Worm (Caenorhabditis elegans) whole organism, L4 larva: ENCODE results near the gene Y94H6A.10.

Source experiments
- F26F4.8 ChIP-seq: fragments of 200-800 bp; sonication (Bioruptor generic); conservative IDR thresholded peaks from 2 replicates; pipeline ENCODE4 v1.3.6; 2022; ENCODE audit warnings: missing genetic modification characterization, missing compliant biosample characterization
- F37D6.2 ChIP-seq: sonication (generic microtip); optimal IDR thresholded peaks from 2 replicates; lab custom pipeline; 2016; ENCODE audit warnings: mild to moderate bottlenecking, missing genetic modification characterization, missing compliant biosample characterization
- F44E2.7 ChIP-seq: fragments of 200-800 bp; sonication (Bioruptor generic); IDR thresholded peaks from 2 replicates; pipeline ENCODE4 v2.1.2; 2022; ENCODE audit warnings: missing genetic modification characterization, missing compliant biosample characterization
- F49E8.2 ChIP-seq: sonication (generic microtip); optimal IDR thresholded peaks from 2 replicates; lab custom pipeline; 2016; ENCODE audit warnings: missing compliant biosample characterization, mild to moderate bottlenecking, missing genetic modification characterization, borderline replicate concordance
- T26A8.4 ChIP-seq: fragments of 200-800 bp; sonication (Bioruptor generic); IDR thresholded peaks from 2 replicates; pipeline ENCODE4 v1.3.6; 2022; ENCODE audit warnings: missing genetic modification characterization, missing compliant biosample characterization
- Y105C5A.15 ChIP-seq: fragments of 200-800 bp; sonication (Bioruptor generic); IDR thresholded peaks from 2 replicates; pipeline ENCODE4 v1.3.6; 2022; ENCODE audit warnings: missing genetic modification characterization, missing compliant biosample characterization
- Y48G9A.11 ChIP-seq: fragments of 200-800 bp; sonication (Bioruptor generic); IDR thresholded peaks from 2 replicates; pipeline ENCODE4 v1.3.6; 2022; ENCODE audit warnings: missing genetic modification reagents, missing genetic modification characterization, missing compliant biosample characterization
- Y75B8A.6 ChIP-seq: fragments of 200-800 bp; sonication (Bioruptor generic); IDR thresholded peaks from 2 replicates; pipeline ENCODE4 v1.3.6; 2022; ENCODE audit warnings: missing genetic modification reagents, missing genetic modification characterization, missing compliant biosample characterization
- ZK546.5 ChIP-seq, 2 experiments: sonication (generic microtip); optimal IDR thresholded peaks; 2 replicates each; lab custom pipeline; 2017; ENCODE audit warnings: missing biosample characterization in 2 of 2, missing genetic modification characterization in 2 of 2
- ama-1 ChIP-seq: fragments of 150-350 bp; optimal IDR thresholded peaks from 2 replicates; lab custom pipeline; 2014; ENCODE audit warnings: inconsistent platforms, mixed read lengths
- ceh-20 ChIP-seq: fragments of 200-800 bp; sonication (Bioruptor generic); IDR thresholded peaks from 2 replicates; pipeline ENCODE4 v1.3.6; 2022; ENCODE audit warnings: missing genetic modification reagents, missing genetic modification characterization, missing compliant biosample characterization
- ceh-32 ChIP-seq: sonication (generic microtip); optimal IDR thresholded peaks from 2 replicates; lab custom pipeline; 2016; ENCODE audit warnings: mild to moderate bottlenecking, missing genetic modification characterization, missing compliant biosample characterization; ENCODE audit not compliant: poor library complexity
- ceh-62 ChIP-seq: sonication (generic microtip); optimal IDR thresholded peaks from 2 replicates; lab custom pipeline; 2017; ENCODE audit warnings: missing biosample characterization, missing genetic modification characterization
- ceh-82 ChIP-seq: sonication (generic microtip); optimal IDR thresholded peaks from 2 replicates; lab custom pipeline; 2017; ENCODE audit warnings: missing biosample characterization, missing genetic modification characterization
- cey-2 ChIP-seq: sonication (generic microtip); optimal IDR thresholded peaks from 3 replicates; lab custom pipeline; 2017; ENCODE audit warnings: missing genetic modification characterization, mild to moderate bottlenecking, missing compliant biosample characterization, antibody characterized with exemption, borderline replicate concordance; ENCODE audit not compliant: insufficient read depth
- daf-12 ChIP-seq: fragments of 150-350 bp; optimal IDR thresholded peaks from 2 replicates; lab custom pipeline; 2014; ENCODE audit warnings: missing biosample characterization, missing genetic modification reagents, missing genetic modification characterization
- daf-19 ChIP-seq: fragments of 200-800 bp; sonication (Bioruptor generic); conservative IDR thresholded peaks from 2 replicates; pipeline ENCODE4 v1.3.6; 2022; ENCODE audit warnings: missing genetic modification characterization, missing compliant biosample characterization
- daf-8 ChIP-seq: fragments of 200-800 bp; sonication (Bioruptor generic); IDR thresholded peaks from 2 replicates; pipeline ENCODE4 v1.3.6; 2022; ENCODE audit warnings: missing genetic modification characterization, missing compliant biosample characterization
- dmd-8 ChIP-seq: fragments of 200-800 bp; sonication (Bioruptor generic); IDR thresholded peaks from 2 replicates; pipeline ENCODE4 v1.3.6; 2022; ENCODE audit warnings: missing genetic modification characterization, missing compliant biosample characterization
- dmd-9 ChIP-seq: fragments of 200-800 bp; sonication (Bioruptor generic); IDR thresholded peaks from 2 replicates; pipeline ENCODE4 v1.3.6; 2022; ENCODE audit warnings: missing genetic modification reagents, missing genetic modification characterization, missing compliant biosample characterization
- dpl-1 ChIP-seq: fragments of 150-350 bp; optimal IDR thresholded peaks from 2 replicates; lab custom pipeline; 2014; ENCODE audit warnings: missing biosample characterization, missing genetic modification reagents, missing genetic modification characterization
- egl-27 ChIP-seq: sonication (generic microtip); optimal IDR thresholded peaks from 3 replicates; lab custom pipeline; 2017; ENCODE audit warnings: missing biosample characterization, missing genetic modification reagents, missing genetic modification characterization
- gei-8 ChIP-seq: fragments of 200-800 bp; sonication (Bioruptor generic); optimal IDR thresholded peaks from 2 replicates; lab custom pipeline; 2018; ENCODE audit warnings: mild to moderate bottlenecking, missing genetic modification characterization, missing compliant biosample characterization
- lim-7 ChIP-seq: fragments of 200-800 bp; sonication (Bioruptor generic); IDR thresholded peaks from 2 replicates; pipeline ENCODE4 v1.3.6; 2022; ENCODE audit warnings: missing genetic modification characterization, missing compliant biosample characterization
- lin-1 ChIP-seq: fragments of 200-800 bp; sonication (Bioruptor generic); IDR thresholded peaks from 2 replicates; pipeline ENCODE4 v1.3.6; 2022; ENCODE audit warnings: missing genetic modification reagents, missing genetic modification characterization, missing compliant biosample characterization
- lin-13 ChIP-seq: fragments of 150-350 bp; optimal IDR thresholded peaks from 2 replicates; lab custom pipeline; 2014; ENCODE audit warnings: missing biosample characterization, missing genetic modification reagents, missing genetic modification characterization
- lin-15B ChIP-seq: fragments of 150-350 bp; sonication (generic microtip); optimal IDR thresholded peaks from 3 replicates; lab custom pipeline; 2014; ENCODE audit warnings: missing biosample characterization, missing genetic modification characterization
- madf-5 ChIP-seq, 2 experiments: fragments of 200-800 bp; sonication (Bioruptor generic); IDR thresholded peaks; 2 replicates each; pipeline ENCODE4 v1.3.6; 2022; ENCODE audit warnings: missing compliant biosample characterization in 2 of 2, missing genetic modification characterization in 2 of 2
- madf-9 ChIP-seq: fragments of 200-800 bp; sonication (Bioruptor generic); conservative IDR thresholded peaks from 2 replicates; pipeline ENCODE4 v1.3.6; 2022; ENCODE audit warnings: missing genetic modification reagents, missing genetic modification characterization, missing compliant biosample characterization
- mep-1 ChIP-seq: fragments of 150-350 bp; sonication (generic microtip); optimal IDR thresholded peaks from 3 replicates; lab custom pipeline; 2014; ENCODE audit warnings: missing biosample characterization, missing genetic modification characterization
- nhr-102 ChIP-seq: sonication (generic microtip); optimal IDR thresholded peaks from 2 replicates; lab custom pipeline; 2016; ENCODE audit warnings: mild to moderate bottlenecking, missing genetic modification characterization, moderate library complexity, missing compliant biosample characterization
- nhr-11 ChIP-seq: fragments of 150-350 bp; optimal IDR thresholded peaks from 2 replicates; lab custom pipeline; 2014; ENCODE audit warnings: missing biosample characterization, missing genetic modification characterization
- nhr-111 ChIP-seq: fragments of 200-800 bp; sonication (Bioruptor generic); optimal IDR thresholded peaks from 2 replicates; lab custom pipeline; 2018; ENCODE audit warnings: mild to moderate bottlenecking, missing genetic modification characterization, missing compliant biosample characterization
- nhr-41 ChIP-seq: fragments of 200-800 bp; sonication (Bioruptor generic); IDR thresholded peaks from 2 replicates; pipeline ENCODE4 v1.3.6; 2022; ENCODE audit warnings: missing genetic modification reagents, missing genetic modification characterization, missing compliant biosample characterization
- nhr-42 ChIP-seq: fragments of 200-800 bp; sonication (Bioruptor generic); IDR thresholded peaks from 2 replicates; pipeline ENCODE4 v1.3.6; 2022; ENCODE audit warnings: missing genetic modification characterization, missing compliant biosample characterization
- nhr-48 ChIP-seq: sonication (generic microtip); optimal IDR thresholded peaks from 2 replicates; lab custom pipeline; 2016; ENCODE audit warnings: mild to moderate bottlenecking, missing genetic modification characterization, missing compliant biosample characterization
- nhr-6 ChIP-seq: fragments of 150-350 bp; optimal IDR thresholded peaks from 2 replicates; lab custom pipeline; 2014; ENCODE audit warnings: missing biosample characterization, missing genetic modification characterization
- nhr-76 ChIP-seq: fragments of 150-350 bp; optimal IDR thresholded peaks from 2 replicates; lab custom pipeline; 2014; ENCODE audit warnings: missing biosample characterization, missing genetic modification characterization
- nhr-77 ChIP-seq: fragments of 150-350 bp; optimal IDR thresholded peaks from 2 replicates; lab custom pipeline; 2014; ENCODE audit warnings: missing biosample characterization, missing genetic modification characterization
- pha-4 ChIP-seq, 2 experiments: fragments of 150-350 bp in 1 of 2; fragments of 200-800 bp in 1 of 2; sonication (Bioruptor generic) in 1 of 2; IDR thresholded peaks in 1 of 2; optimal IDR thresholded peaks in 1 of 2; 2 replicates each; pipeline versions ENCODE4 v1.3.6 to Lab custom; 2014 to 2022; ENCODE audit warnings: missing genetic modification characterization in 2 of 2, missing genetic modification reagents in 2 of 2, missing biosample characterization in 1 of 2, missing compliant biosample characterization in 1 of 2
- php-3 ChIP-seq: fragments of 200-800 bp; sonication (Bioruptor generic); IDR thresholded peaks from 2 replicates; pipeline ENCODE4 v1.3.6; 2022; ENCODE audit warnings: missing genetic modification reagents, missing genetic modification characterization, missing compliant biosample characterization
- rbr-2 ChIP-seq: sonication (generic microtip); optimal IDR thresholded peaks from 2 replicates; lab custom pipeline; 2016; ENCODE audit warnings: missing genotype, missing genetic modification characterization, missing compliant biosample characterization
- set-16 ChIP-seq: fragments of 200-800 bp; sonication (Bioruptor generic); IDR thresholded peaks from 2 replicates; pipeline ENCODE4 v1.3.6; 2022; ENCODE audit warnings: missing genetic modification reagents, missing genetic modification characterization, missing compliant biosample characterization
- skn-1 ChIP-seq: fragments of 150-350 bp; optimal IDR thresholded peaks from 2 replicates; lab custom pipeline; 2014; ENCODE audit warnings: missing biosample characterization, missing genetic modification characterization
- snpc-4 ChIP-seq: fragments of 150-350 bp; optimal IDR thresholded peaks from 2 replicates; lab custom pipeline; 2014; ENCODE audit warnings: missing biosample characterization, missing genetic modification characterization
- spr-1 ChIP-seq: sonication (generic microtip); optimal IDR thresholded peaks from 2 replicates; lab custom pipeline; 2016; ENCODE audit warnings: mild to moderate bottlenecking, missing genetic modification characterization, missing compliant biosample characterization
- spr-3 ChIP-seq: fragments of 200-800 bp; sonication (Bioruptor generic); optimal IDR thresholded peaks from 2 replicates; lab custom pipeline; 2018; ENCODE audit warnings: mild to moderate bottlenecking, missing genetic modification characterization, missing compliant biosample characterization
- tag-97 ChIP-seq: fragments of 200-800 bp; sonication (Bioruptor generic); IDR thresholded peaks from 2 replicates; pipeline ENCODE4 v1.3.6; 2022; ENCODE audit warnings: missing genetic modification characterization, missing compliant biosample characterization
- zag-1 ChIP-seq: fragments of 150-350 bp; optimal IDR thresholded peaks from 2 replicates; lab custom pipeline; 2014; ENCODE audit warnings: missing biosample characterization, missing genetic modification characterization
- zip-11 ChIP-seq: fragments of 200-800 bp; sonication (Bioruptor generic); IDR thresholded peaks from 2 replicates; pipeline ENCODE4 v1.3.6; 2022; ENCODE audit warnings: missing genetic modification characterization, missing compliant biosample characterization
- ztf-11 ChIP-seq: fragments of 150-350 bp; optimal IDR thresholded peaks from 2 replicates; lab custom pipeline; 2014; ENCODE audit warnings: missing biosample characterization, missing genetic modification characterization
- ztf-7 ChIP-seq: fragments of 150-350 bp; optimal IDR thresholded peaks from 2 replicates; lab custom pipeline; 2014; ENCODE audit warnings: missing biosample characterization, missing genetic modification characterization

Y94H6A.10 gene

ce11 chrIV:2664901-2665201 lies 45.6 kb downstream of the Y94H6A.10 start (continued):
- TF ChIP-seq nhr-41: no peak
- no peak for TF ChIP-seq ceh-20 (GFP tag; lab: Robert Waterston, UW)
- TF ChIP-seq tag-97 (GFP tag; lab: Robert Waterston, UW): no peak
- TF ChIP-seq Y75B8A.6 (GFP tag; lab: Robert Waterston, UW): peak; percentile 32; the same call in 1 of the 2 replicates
- TF ChIP-seq set-16 (GFP tag; lab: Robert Waterston, UW): no peak
- 0 out of 2 replicates have a peak, but pooled peaks have one; percentile 70 for TF ChIP-seq dmd-8 (GFP tag; lab: Robert Waterston, UW)
- TF ChIP-seq ztf-11 (tag; lab: Kevin White, UChicago): no peak
- no peak for TF ChIP-seq nhr-76 (tag; lab: Kevin White, UChicago)
- TF ChIP-seq T26A8.4 (GFP tag; lab: Robert Waterston, UW): no peak
- no peak for TF ChIP-seq cey-2 (tag; lab: Kevin White, UChicago)
- no peak for TF ChIP-seq F37D6.2 (tag; lab: Kevin White, UChicago)
- TF ChIP-seq Y105C5A.15 (GFP tag; lab: Robert Waterston, UW): peak; percentile 70; the same call in 1 of the 2 replicates
- TF ChIP-seq egl-27 (tag; lab: Kevin White, UChicago): no peak
- TF ChIP-seq ztf-7 (tag; lab: Kevin White, UChicago): no peak
- no peak for TF ChIP-seq php-3 (GFP tag; lab: Robert Waterston, UW)
- 0 out of 2 replicates have a peak, but pooled peaks have one; percentile 52 for TF ChIP-seq dmd-9 (GFP tag; lab: Robert Waterston, UW)
- 0 out of 2 replicates have a peak, but pooled peaks have one; percentile 48 for TF ChIP-seq daf-8
- no peak for TF ChIP-seq nhr-77 (tag; lab: Kevin White, UChicago)
- no peak for TF ChIP-seq ceh-32
- TF ChIP-seq nhr-111 (GFP tag; lab: Kevin White, UChicago): no peak
- 0 out of 2 replicates have a peak, but pooled peaks have one; percentile 55 for TF ChIP-seq nhr-42 (GFP tag; lab: Robert Waterston, UW)
- peak; percentile 86 for TF ChIP-seq lim-7 (GFP tag; lab: Robert Waterston, UW)
- no peak for TF ChIP-seq spr-1 (tag; lab: Kevin White, UChicago)
- TF ChIP-seq zip-11 (GFP tag; lab: Robert Waterston, UW): 0 out of 2 replicates have a peak, but pooled peaks have one; percentile 44
- TF ChIP-seq mep-1 (tag; lab: Kevin White, UChicago): no peak
- peak; percentile 57 for TF ChIP-seq gei-8 (GFP tag; lab: Kevin White, UChicago)
- TF ChIP-seq F44E2.7 (GFP tag; lab: Robert Waterston, UW): peak; percentile 91
- TF ChIP-seq snpc-4 (tag; lab: Kevin White, UChicago): no peak
- TF ChIP-seq ceh-62 (tag; lab: Kevin White, UChicago): no peak
- no peak for TF ChIP-seq lin-13 (GFP tag; lab: Kevin White, UChicago)
- no peak for TF ChIP-seq F49E8.2
- no peak for TF ChIP-seq madf-9 (GFP tag; lab: Robert Waterston, UW)
- no peak for TF ChIP-seq ama-1 (lab: Kevin White, UChicago)
- no peak for TF ChIP-seq lin-15B
- no peak for TF ChIP-seq nhr-102 (tag; lab: Kevin White, UChicago)
- TF ChIP-seq daf-19: peak; percentile 70
- peak; percentile 88 for TF ChIP-seq F26F4.8 (GFP tag; lab: Robert Waterston, UW)
- TF ChIP-seq nhr-6 (tag; lab: Kevin White, UChicago): no peak
- TF ChIP-seq skn-1 (tag; lab: Kevin White, UChicago): no peak
- no peak for TF ChIP-seq nhr-11 (tag; lab: Kevin White, UChicago)
- TF ChIP-seq Y48G9A.11 (GFP tag; lab: Robert Waterston, UW): peak; percentile 60; the same call in 1 of the 2 replicates
- peak; percentile 36 to 42; a peak in 1 of 4 replicates for TF ChIP-seq madf-5 (GFP tag; IDR thresholded peaks at IDR 0.05; lab: Robert Waterston, UW)
- no peak for TF ChIP-seq dpl-1 (GFP tag; lab: Kevin White, UChicago)
- TF ChIP-seq daf-12: no peak
- TF ChIP-seq spr-3 (GFP tag; lab: Kevin White, UChicago): no peak
- TF ChIP-seq ceh-82 (tag; lab: Kevin White, UChicago): no peak
- 0 out of 2 replicates have a peak, but pooled peaks have one; percentile 10 for TF ChIP-seq lin-1
- TF ChIP-seq ZK546.5 (tag; optimal IDR thresholded peaks at IDR 0.05; lab: Kevin White, UChicago): no peak
- TF ChIP-seq pha-4 (GFP tag; IDR thresholded peaks at IDR 0.05; lab: Robert Waterston, UW): peak; percentile 70; the same call in 1 of the 2 replicates
- TF ChIP-seq pha-4 (tag; optimal IDR thresholded peaks at IDR 0.05; lab: Kevin White, UChicago): no peak
- TF ChIP-seq zag-1 (tag; lab: Kevin White, UChicago): no peak
- TF ChIP-seq rbr-2 (tag; lab: Kevin White, UChicago): no peak
- TF ChIP-seq nhr-48 (tag; lab: Kevin White, UChicago): no peak
